Worm (Caenorhabditis elegans) whole organism, late embryonic: ENCODE data around the gene K02E2.6.

Source experiments
- C08G9.2 ChIP-seq: sonication (generic microtip); optimal IDR thresholded peaks from 2 replicates; lab custom pipeline; 2016; ENCODE audit warnings: mild to moderate bottlenecking, missing genetic modification characterization, moderate library complexity, missing compliant biosample characterization
- F13H6.1 ChIP-seq: sonication (generic microtip); optimal IDR thresholded peaks from 2 replicates; lab custom pipeline; 2016; ENCODE audit warnings: missing genetic modification characterization, missing compliant biosample characterization
- K02D7.2 ChIP-seq: sonication (generic microtip); optimal IDR thresholded peaks from 2 replicates; lab custom pipeline; 2017; ENCODE audit warnings: mild to moderate bottlenecking, missing genetic modification characterization, missing compliant biosample characterization
- K09A11.1 ChIP-seq: sonication (generic microtip); optimal IDR thresholded peaks from 2 replicates; lab custom pipeline; 2017; ENCODE audit warnings: antibody characterized with exemption, mild to moderate bottlenecking, missing genetic modification characterization, missing compliant biosample characterization; ENCODE audit not compliant: insufficient read depth
- ahr-1 ChIP-seq: sonication (generic microtip); optimal IDR thresholded peaks from 2 replicates; lab custom pipeline; 2016; ENCODE audit warnings: missing genetic modification characterization, missing compliant biosample characterization
- ceh-14 ChIP-seq: sonication (generic microtip); optimal IDR thresholded peaks from 2 replicates; lab custom pipeline; 2016; ENCODE audit warnings: missing genotype, missing genetic modification characterization, missing compliant biosample characterization
- ceh-2 ChIP-seq: sonication (generic microtip); optimal IDR thresholded peaks from 2 replicates; lab custom pipeline; 2016; ENCODE audit warnings: missing genotype, missing genetic modification characterization, missing compliant biosample characterization
- ceh-22 ChIP-seq: sonication (generic microtip); optimal IDR thresholded peaks from 2 replicates; lab custom pipeline; 2017; ENCODE audit warnings: missing biosample characterization, missing genetic modification characterization
- ceh-24 ChIP-seq: sonication (generic microtip); optimal IDR thresholded peaks from 2 replicates; lab custom pipeline; 2016; ENCODE audit warnings: mild to moderate bottlenecking, missing genetic modification characterization, missing compliant biosample characterization
- ceh-30 ChIP-seq: fragments of 150-350 bp; optimal IDR thresholded peaks from 2 replicates; lab custom pipeline; 2014; ENCODE audit warnings: missing biosample characterization, missing genetic modification characterization
- ceh-6 ChIP-seq: fragments of 200-800 bp; sonication (Bioruptor generic); optimal IDR thresholded peaks from 2 replicates; lab custom pipeline; 2018; ENCODE audit warnings: mild to moderate bottlenecking, missing genetic modification characterization, missing compliant biosample characterization
- che-1 ChIP-seq: sonication (generic microtip); optimal IDR thresholded peaks from 2 replicates; lab custom pipeline; 2016; ENCODE audit warnings: mild to moderate bottlenecking, missing genetic modification characterization, missing compliant biosample characterization
- dmd-4 ChIP-seq: sonication (generic microtip); optimal IDR thresholded peaks from 2 replicates; lab custom pipeline; 2016; ENCODE audit warnings: borderline replicate concordance, missing genetic modification characterization, missing compliant biosample characterization
- elt-2 ChIP-seq: sonication (generic microtip); optimal IDR thresholded peaks from 2 replicates; lab custom pipeline; 2016; ENCODE audit warnings: missing genetic modification reagents, missing genetic modification characterization, missing compliant biosample characterization
- elt-4 ChIP-seq: sonication (generic microtip); optimal IDR thresholded peaks from 2 replicates; lab custom pipeline; 2016; ENCODE audit warnings: missing genetic modification characterization, missing compliant biosample characterization
- fax-1 ChIP-seq: sonication (generic microtip); optimal IDR thresholded peaks from 2 replicates; lab custom pipeline; 2016; ENCODE audit warnings: missing genotype, missing genetic modification characterization, missing compliant biosample characterization
- fkh-10 ChIP-seq: fragments of 150-350 bp; optimal IDR thresholded peaks from 2 replicates; lab custom pipeline; 2014; ENCODE audit warnings: missing biosample characterization, missing genetic modification reagents, missing genetic modification characterization
- hlh-13 ChIP-seq: fragments of 200-800 bp; sonication (Bioruptor generic); optimal IDR thresholded peaks from 2 replicates; lab custom pipeline; 2018; ENCODE audit warnings: mild to moderate bottlenecking, missing genetic modification characterization, missing compliant biosample characterization
- hlh-30 ChIP-seq: sonication (generic microtip); optimal IDR thresholded peaks from 2 replicates; lab custom pipeline; 2017; ENCODE audit warnings: antibody characterized with exemption, missing genetic modification characterization, missing compliant biosample characterization; ENCODE audit not compliant: insufficient read depth
- hlh-6 ChIP-seq: sonication (generic microtip); optimal IDR thresholded peaks from 2 replicates; lab custom pipeline; 2016; ENCODE audit warnings: missing genotype, missing genetic modification characterization, missing compliant biosample characterization
- lim-6 ChIP-seq: sonication (generic microtip); optimal IDR thresholded peaks from 2 replicates; lab custom pipeline; 2016; ENCODE audit warnings: missing genetic modification characterization, missing compliant biosample characterization
- lin-11 ChIP-seq: fragments of 200-800 bp; sonication (Bioruptor generic); optimal IDR thresholded peaks from 2 replicates; lab custom pipeline; 2018; ENCODE audit warnings: mild to moderate bottlenecking, missing genetic modification characterization, missing compliant biosample characterization
- mec-3 ChIP-seq: sonication (generic microtip); optimal IDR thresholded peaks from 2 replicates; lab custom pipeline; 2016; ENCODE audit warnings: borderline replicate concordance, missing genetic modification characterization, missing compliant biosample characterization
- nfya-1 ChIP-seq: sonication (generic microtip); optimal IDR thresholded peaks from 2 replicates; lab custom pipeline; 2017; ENCODE audit warnings: missing genetic modification characterization, mild to moderate bottlenecking, missing compliant biosample characterization, antibody characterized with exemption, moderate library complexity
- npax-4 ChIP-seq: sonication (generic microtip); optimal IDR thresholded peaks from 2 replicates; lab custom pipeline; 2016; ENCODE audit warnings: missing genetic modification characterization, missing compliant biosample characterization
- pax-1 ChIP-seq: fragments of 150-350 bp; optimal IDR thresholded peaks from 2 replicates; lab custom pipeline; 2014; ENCODE audit warnings: missing biosample characterization, missing genetic modification characterization
- pqm-1 ChIP-seq: sonication (generic microtip); optimal IDR thresholded peaks from 2 replicates; lab custom pipeline; 2016; ENCODE audit warnings: missing genetic modification characterization, missing compliant biosample characterization
- pros-1 ChIP-seq: fragments of 150-350 bp; optimal IDR thresholded peaks from 2 replicates; lab custom pipeline; 2014; ENCODE audit warnings: missing biosample characterization, missing genetic modification reagents, missing genetic modification characterization
- rnt-1 ChIP-seq: sonication (generic microtip); optimal IDR thresholded peaks from 2 replicates; lab custom pipeline; 2016; ENCODE audit warnings: missing genetic modification characterization, missing compliant biosample characterization
- sdc-2 ChIP-seq: sonication (generic microtip); optimal IDR thresholded peaks from 2 replicates; lab custom pipeline; 2016; ENCODE audit warnings: missing genotype, missing genetic modification characterization, missing compliant biosample characterization
- sox-2 ChIP-seq: fragments of 200-800 bp; sonication (Bioruptor generic); IDR thresholded peaks from 2 replicates; pipeline ENCODE4 v1.3.6; 2022; ENCODE audit warnings: missing genetic modification reagents, missing genetic modification characterization, missing compliant biosample characterization
- syd-9 ChIP-seq: sonication (generic microtip); optimal IDR thresholded peaks from 2 replicates; lab custom pipeline; 2016; ENCODE audit warnings: mild to moderate bottlenecking, missing genetic modification characterization, moderate library complexity, missing compliant biosample characterization
- tbx-2 ChIP-seq: sonication (generic microtip); optimal IDR thresholded peaks from 2 replicates; lab custom pipeline; 2016; ENCODE audit warnings: missing genetic modification characterization, missing compliant biosample characterization
- tbx-7 ChIP-seq: sonication (generic microtip); optimal IDR thresholded peaks from 2 replicates; lab custom pipeline; 2016; ENCODE audit warnings: missing genotype, missing genetic modification characterization, missing compliant biosample characterization
- ttx-3 ChIP-seq: sonication (generic microtip); optimal IDR thresholded peaks from 2 replicates; lab custom pipeline; 2016; ENCODE audit warnings: missing genetic modification reagents, missing genetic modification characterization, missing compliant biosample characterization
- unc-42 ChIP-seq: sonication (generic microtip); optimal IDR thresholded peaks from 2 replicates; lab custom pipeline; 2016; ENCODE audit warnings: missing genotype, missing genetic modification characterization, missing compliant biosample characterization
- unc-55 ChIP-seq: sonication (generic microtip); optimal IDR thresholded peaks from 2 replicates; lab custom pipeline; 2017; ENCODE audit warnings: missing biosample characterization, missing genetic modification reagents, missing genetic modification characterization
- zip-5 ChIP-seq: sonication (generic microtip); optimal IDR thresholded peaks from 2 replicates; lab custom pipeline; 2016; ENCODE audit warnings: missing genetic modification characterization, missing compliant biosample characterization
- ztf-16 ChIP-seq: sonication (generic microtip); optimal IDR thresholded peaks from 2 replicates; lab custom pipeline; 2017; ENCODE audit warnings: missing genetic modification characterization, missing compliant biosample characterization

The K02E2.6 gene

ce11 chrV:20412225-20412624 lies 31.9 kb downstream of the K02E2.6 start:
- peak; percentile 6 for TF ChIP-seq hlh-30
- no peak for TF ChIP-seq elt-4 (tag; lab: Kevin White, UChicago)

ce11 chrV:20413426-20413825 lies 33.1 kb downstream of the K02E2.6 start:
- TF ChIP-seq sdc-2 (tag; lab: Kevin White, UChicago) = no peak
- no peak for TF ChIP-seq che-1
- TF ChIP-seq hlh-13 (GFP tag; lab: Kevin White, UChicago) = no peak
- TF ChIP-seq unc-42 = no peak
- no peak for TF ChIP-seq pros-1 (tag; lab: Kevin White, UChicago)
- no peak for TF ChIP-seq npax-4 (tag; lab: Kevin White, UChicago)
- TF ChIP-seq unc-55 (GFP tag; lab: Kevin White, UChicago) = no peak
- TF ChIP-seq tbx-7 (tag; lab: Kevin White, UChicago) = no peak
- TF ChIP-seq syd-9 (tag; lab: Kevin White, UChicago) = no peak
- no peak for TF ChIP-seq dmd-4 (tag; lab: Kevin White, UChicago)
- TF ChIP-seq ahr-1 (tag; lab: Kevin White, UChicago) = no peak
- no peak for TF ChIP-seq elt-4 (tag; lab: Kevin White, UChicago)

- TF ChIP-seq zip-5 (no peak), ceh-14 (no peak), ceh-22 (tag; lab: Kevin White, UChicago) (no peak), fax-1 (no peak), pqm-1 (no peak), ztf-16 (tag; lab: Kevin White, UChicago) (no peak), npax-4 (tag; lab: Kevin White, UChicago) (no peak), pax-1 (tag; lab: Kevin White, UChicago) (no peak), rnt-1 (tag; lab: Kevin White, UChicago) (no peak), hlh-6 (tag; lab: Kevin White, UChicago) (no peak), lin-11 (tag; lab: Kevin White, UChicago) (no peak), ceh-6 (GFP tag; lab: Kevin White, UChicago) (no peak), K09A11.1 (tag; lab: Kevin White, UChicago) (no peak)
These were observed 33.6 kb downstream of the K02E2.6 start for ce11 chrV:20413936-20414335.

- TF ChIP-seq lim-6 (tag; lab: Kevin White, UChicago) (no peak), elt-2 (tag; lab: Kevin White, UChicago) (no peak), ceh-30 (tag; lab: Kevin White, UChicago) (no peak), sdc-2 (tag; lab: Kevin White, UChicago) (no peak), F13H6.1 (tag; lab: Kevin White, UChicago) (no peak), syd-9 (tag; lab: Kevin White, UChicago) (no peak), ceh-24 (no peak), C08G9.2 (tag; lab: Kevin White, UChicago) (no peak), ztf-16 (tag; lab: Kevin White, UChicago) (no peak)
- TF ChIP-seq, all 69 proteins: peak for 0
These were observed 35.1 kb downstream of the K02E2.6 start for ce11 chrV:20415415-20415814.

- TF ChIP-seq tbx-2 = no peak
- TF ChIP-seq fax-1 = no peak
- TF ChIP-seq K02D7.2 = no peak
- no peak for TF ChIP-seq sox-2 (GFP tag; lab: Robert Waterston, UW)
- no peak for TF ChIP-seq ceh-2 (tag; lab: Kevin White, UChicago)
- TF ChIP-seq ztf-16 (tag; lab: Kevin White, UChicago) = no peak
- TF ChIP-seq elt-2 (tag; lab: Kevin White, UChicago) = no peak
- no peak for TF ChIP-seq mec-3
- no peak for TF ChIP-seq nfya-1 (tag; lab: Kevin White, UChicago)
- no peak for TF ChIP-seq ceh-24
- no peak for TF ChIP-seq fkh-10 (GFP tag; lab: Kevin White, UChicago)
- TF ChIP-seq ttx-3 (tag; lab: Kevin White, UChicago) = no peak
These were observed 36.0 kb downstream of the K02E2.6 start for ce11 chrV:20416335-20416734.
